Worm (Caenorhabditis elegans) whole organism, early embryonic: Measurements from ENCODE around the gene srx-9.

Source experiments
- B0310.2 ChIP-seq: sonication (generic microtip); optimal IDR thresholded peaks from 2 replicates; lab custom pipeline; 2016; ENCODE audit warnings: mild to moderate bottlenecking, missing genetic modification characterization, missing compliant biosample characterization
- F13C5.2 ChIP-seq: sonication (generic microtip); optimal IDR thresholded peaks from 2 replicates; lab custom pipeline; 2017; ENCODE audit warnings: mild to moderate bottlenecking, missing genetic modification characterization, inconsistent platforms, missing compliant biosample characterization
- aly-1 ChIP-seq: sonication (generic microtip); optimal IDR thresholded peaks from 2 replicates; lab custom pipeline; 2016; ENCODE audit warnings: missing genetic modification characterization, missing compliant biosample characterization
- ama-1 ChIP-seq: fragments of 150-350 bp; optimal IDR thresholded peaks from 2 replicates; lab custom pipeline; 2014
- ceh-13 ChIP-seq: fragments of 200-800 bp; sonication (Bioruptor generic); optimal IDR thresholded peaks from 2 replicates; lab custom pipeline; 2018; ENCODE audit warnings: mild to moderate bottlenecking, missing genetic modification characterization, missing compliant biosample characterization
- ceh-36 ChIP-seq: sonication (generic microtip); optimal IDR thresholded peaks from 2 replicates; lab custom pipeline; 2016; ENCODE audit warnings: missing genetic modification characterization, inconsistent platforms, missing compliant biosample characterization
- ets-7 ChIP-seq: sonication (generic microtip); optimal IDR thresholded peaks from 2 replicates; lab custom pipeline; 2016; ENCODE audit warnings: missing genotype, missing genetic modification characterization, missing compliant biosample characterization
- flt-1 ChIP-seq: fragments of 200-800 bp; sonication (Bioruptor generic); IDR thresholded peaks from 2 replicates; pipeline ENCODE4 v1.3.6; 2022; ENCODE audit warnings: missing genetic modification characterization, missing compliant biosample characterization
- hmbx-1 ChIP-seq: sonication (generic microtip); optimal IDR thresholded peaks from 2 replicates; lab custom pipeline; 2016; ENCODE audit warnings: mild to moderate bottlenecking, missing genetic modification characterization, missing compliant biosample characterization
- hmg-4 ChIP-seq: fragments of 200-800 bp; sonication (Bioruptor generic); optimal IDR thresholded peaks from 2 replicates; lab custom pipeline; 2018; ENCODE audit warnings: mild to moderate bottlenecking, missing genetic modification characterization, missing compliant biosample characterization
- hnd-1 ChIP-seq: sonication (generic microtip); optimal IDR thresholded peaks from 2 replicates; lab custom pipeline; 2016; ENCODE audit warnings: missing genetic modification characterization, missing compliant biosample characterization
- pes-1 ChIP-seq: fragments of 200-800 bp; sonication (Bioruptor generic); IDR thresholded peaks from 2 replicates; pipeline ENCODE4 v1.3.6; 2022; ENCODE audit warnings: missing genetic modification reagents, missing genetic modification characterization, missing compliant biosample characterization
- scrt-1 ChIP-seq: fragments of 200-800 bp; sonication (Bioruptor generic); IDR thresholded peaks from 2 replicates; pipeline ENCODE4 v1.3.6; 2022; ENCODE audit warnings: missing genetic modification characterization, missing compliant biosample characterization
- sea-1 ChIP-seq: fragments of 200-800 bp; sonication (Bioruptor generic); conservative IDR thresholded peaks from 2 replicates; pipeline ENCODE4 v1.3.6; 2022; ENCODE audit warnings: missing genetic modification characterization, missing compliant biosample characterization
- tbx-11 ChIP-seq: fragments of 200-800 bp; sonication (Bioruptor generic); IDR thresholded peaks from 2 replicates; pipeline ENCODE4 v1.3.6; 2022; ENCODE audit warnings: missing genetic modification characterization, missing compliant biosample characterization
- tbx-37 ChIP-seq: fragments of 200-800 bp; sonication (Bioruptor generic); conservative IDR thresholded peaks from 2 replicates; pipeline ENCODE4 v1.3.6; 2022; ENCODE audit warnings: missing genetic modification reagents, missing genetic modification characterization, missing compliant biosample characterization
- tra-4 ChIP-seq: sonication (generic microtip); optimal IDR thresholded peaks from 2 replicates; lab custom pipeline; 2017; ENCODE audit warnings: missing genetic modification characterization, missing compliant biosample characterization

srx-9 gene

ce11 chrV:7420162-7420561, 24.9 kb upstream of the srx-9 start, which contains the start of gene srxa-4:
Gene srxa-4 (plus strand): TSS chrV:7420462.
- TF ChIP-seq hnd-1 (tag; lab: Kevin White, UChicago) (no peak), flt-1 (GFP tag; lab: Robert Waterston, UW) (no peak), tra-4 (tag; lab: Kevin White, UChicago) (no peak), ama-1 (no peak)

- TF ChIP-seq tbx-11 (GFP tag; lab: Robert Waterston, UW), result no peak
- TF ChIP-seq B0310.2, result no peak
- no peak for TF ChIP-seq hmg-4 (GFP tag; lab: Kevin White, UChicago)
These were observed 21.9 kb upstream of the srx-9 start, which contains the start of gene srw-67 for ce11 chrV:7417018-7417716. Gene srw-67 (plus strand): TSS chrV:7417660.

- TF ChIP-seq tbx-37 (GFP tag; lab: Robert Waterston, UW), result no peak
- TF ChIP-seq hmg-4 (GFP tag; lab: Kevin White, UChicago), result no peak
- no peak for TF ChIP-seq pes-1 (GFP tag; lab: Robert Waterston, UW)
- no peak for TF ChIP-seq tbx-11 (GFP tag; lab: Robert Waterston, UW)
- no peak for TF ChIP-seq hmbx-1 (tag; lab: Kevin White, UChicago)
- no peak for TF ChIP-seq sea-1 (GFP tag; lab: Robert Waterston, UW)
- TF ChIP-seq hnd-1 (tag; lab: Kevin White, UChicago), result no peak
These were observed 21.3 kb upstream of the srx-9 start for ce11 chrV:7416569-7416968.

DNA sequence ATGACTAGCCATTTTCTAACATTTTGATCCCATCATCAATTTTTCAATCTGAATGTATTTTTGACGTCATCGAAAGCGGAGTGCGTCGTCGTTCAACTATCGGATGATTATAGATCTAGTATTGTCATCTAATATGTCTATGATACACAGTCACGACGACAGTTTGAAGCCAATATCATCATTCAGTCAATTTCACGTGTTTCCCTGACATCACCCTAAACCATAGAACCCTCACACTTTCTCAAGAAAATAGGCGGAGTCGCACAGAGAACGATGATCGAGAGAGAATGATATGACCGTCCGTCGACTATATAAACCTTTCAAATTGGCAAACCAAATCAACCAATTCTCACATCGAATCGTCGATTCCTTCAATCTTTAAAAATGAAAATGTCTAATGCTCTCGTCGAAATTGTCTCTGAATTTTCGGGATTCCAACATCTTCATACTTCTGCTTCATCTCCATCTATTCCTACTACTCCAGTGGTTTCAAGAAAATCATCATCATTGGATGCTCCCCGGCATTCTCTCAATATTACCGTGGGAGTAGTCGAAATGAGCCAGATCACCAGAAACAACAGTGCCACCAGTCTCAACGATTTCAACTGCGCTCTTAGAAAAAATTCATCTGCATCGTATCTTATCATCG, 20.6 kb upstream of the srx-9 start, which contains the start of gene F18E3.13:
Gene F18E3.13, plus strand, starts transcription at position 385 of the 649 bp plus-strand sequence.
- TF ChIP-seq tra-4 (tag; lab: Kevin White, UChicago), result no peak
- TF ChIP-seq sea-1 (GFP tag; lab: Robert Waterston, UW), result no peak
- TF ChIP-seq aly-1 (tag; lab: Kevin White, UChicago), result no peak
- no peak for TF ChIP-seq flt-1 (GFP tag; lab: Robert Waterston, UW)
- TF ChIP-seq ets-7 (tag; lab: Kevin White, UChicago), result no peak
- no peak for TF ChIP-seq hmbx-1 (tag; lab: Kevin White, UChicago)
- TF ChIP-seq tbx-11 (GFP tag; lab: Robert Waterston, UW), result no peak
- TF ChIP-seq ceh-36 (tag; lab: Kevin White, UChicago), result no peak
- TF ChIP-seq hmg-4 (GFP tag; lab: Kevin White, UChicago), result no peak
- TF ChIP-seq ama-1, result no peak
- TF ChIP-seq ceh-13 (GFP tag; lab: Kevin White, UChicago), result no peak
- no peak for TF ChIP-seq scrt-1 (GFP tag; lab: Robert Waterston, UW)
- no peak for TF ChIP-seq tbx-37 (GFP tag; lab: Robert Waterston, UW)
- no peak for TF ChIP-seq F13C5.2
- no peak for TF ChIP-seq pes-1 (GFP tag; lab: Robert Waterston, UW)
- TF ChIP-seq B0310.2, result no peak
- no peak for TF ChIP-seq hnd-1 (tag; lab: Kevin White, UChicago)

- TF ChIP-seq flt-1 (GFP tag; lab: Robert Waterston, UW), result no peak
- TF ChIP-seq hnd-1 (tag; lab: Kevin White, UChicago), result no peak
- no peak for TF ChIP-seq F13C5.2
- no peak for TF ChIP-seq sea-1 (GFP tag; lab: Robert Waterston, UW)
- TF ChIP-seq ceh-13 (GFP tag; lab: Kevin White, UChicago), result no peak
- no peak for TF ChIP-seq tbx-37 (GFP tag; lab: Robert Waterston, UW)
- no peak for TF ChIP-seq tbx-11 (GFP tag; lab: Robert Waterston, UW)
These were observed 19.6 kb upstream of the srx-9 start, which contains the start of gene F18E3.12 for ce11 chrV:7414909-7415308. Gene F18E3.12 (plus strand): TSS chrV:7414985.

- TF ChIP-seq aly-1 (tag; lab: Kevin White, UChicago) (no peak), ama-1 (no peak), scrt-1 (GFP tag; lab: Robert Waterston, UW) (no peak), ceh-36 (tag; lab: Kevin White, UChicago) (no peak), sea-1 (GFP tag; lab: Robert Waterston, UW) (no peak), ceh-13 (GFP tag; lab: Kevin White, UChicago) (no peak), F13C5.2 (no peak), hmg-4 (GFP tag; lab: Kevin White, UChicago) (no peak)
These were observed 18.0 kb upstream of the srx-9 start, which contains the start of gene F18E3.11 for ce11 chrV:7413107-7413774. Gene F18E3.11 (plus strand): TSS chrV:7413482.

ce11 chrV:7411695-7412094, 16.4 kb upstream of the srx-9 start, which contains the start of gene str-41:
Gene str-41 (plus strand): TSS chrV:7411995.
- TF ChIP-seq F13C5.2 (no peak), ama-1 (no peak), tra-4 (tag; lab: Kevin White, UChicago) (no peak), flt-1 (GFP tag; lab: Robert Waterston, UW) (no peak), tbx-37 (GFP tag; lab: Robert Waterston, UW) (no peak), hmg-4 (GFP tag; lab: Kevin White, UChicago) (no peak), aly-1 (tag; lab: Kevin White, UChicago) (no peak), pes-1 (GFP tag; lab: Robert Waterston, UW) (no peak), sea-1 (GFP tag; lab: Robert Waterston, UW) (no peak), hmbx-1 (tag; lab: Kevin White, UChicago) (no peak), ceh-13 (GFP tag; lab: Kevin White, UChicago) (no peak), tbx-11 (GFP tag; lab: Robert Waterston, UW) (no peak)
